2 worm cellular contexts compared by ENCODE assay signal in the genomic region with DNA sequence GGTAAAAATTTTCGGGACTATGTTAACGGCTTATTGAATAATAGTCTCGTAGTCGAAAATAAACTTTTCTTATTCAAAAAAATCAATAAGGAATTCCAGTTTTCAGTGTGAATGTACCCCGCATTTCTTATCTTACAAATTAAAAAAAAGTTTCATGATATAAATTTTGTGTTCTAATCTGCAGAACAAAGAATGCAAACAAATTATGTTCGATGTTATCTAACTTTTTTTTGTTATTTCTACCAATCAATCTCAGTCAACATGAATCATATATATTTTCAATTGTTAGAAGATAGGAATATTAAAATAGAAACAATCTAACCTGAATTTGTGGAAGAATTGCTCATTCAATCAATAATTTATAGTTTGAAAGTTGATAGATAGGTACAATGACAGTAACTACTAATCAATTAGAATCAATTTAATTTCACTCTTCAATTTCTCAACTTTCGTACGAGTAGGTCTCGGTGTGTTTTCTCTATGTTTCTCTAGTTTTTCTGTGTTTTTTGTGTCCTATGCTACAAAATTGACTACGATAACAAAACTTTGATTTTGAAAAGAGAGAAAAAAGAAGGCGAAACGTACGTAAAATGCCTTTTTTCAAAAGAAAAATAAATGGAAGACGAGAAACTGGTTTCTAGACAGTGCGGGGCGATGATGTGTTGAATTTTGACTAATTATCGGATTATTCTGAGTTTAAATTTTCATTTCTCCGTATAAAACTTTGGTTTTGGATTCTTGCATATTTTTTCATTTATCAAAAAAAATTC.
TF ChIP-seq lines count a peak whose summit lies in the region.

Gene unc-43, minus strand, starts transcription at position 347 of the 770 bp plus-strand sequence.
Gene Y43C5B.3, plus strand, starts transcription at position 720 of the 770 bp plus-strand sequence.

TF ChIP-seq in whole organism, L1 larva, 84 proteins besides CTCF, POLR2A, EP300 and RAD21 (continued from another document):
- TF ChIP-seq ces-1 (GFP tag; optimal IDR thresholded peaks at IDR 0.05; lab: Kevin White, UChicago) (no peak), C04F5.9 (tag; optimal IDR thresholded peaks at IDR 0.05; lab: Kevin White, UChicago) (no peak), nhr-85 (tag; lab: Kevin White, UChicago) (peak; percentile 83), nhr-20 (tag; optimal IDR thresholded peaks at IDR 0.05; lab: Kevin White, UChicago) (peak; percentile 18), snu-23 (GFP tag; optimal IDR thresholded peaks at IDR 0.05; lab: Kevin White, UChicago) (peak; percentile 37), elt-2 (tag; optimal IDR thresholded peaks at IDR 0.05; lab: Kevin White, UChicago) (peak; percentile 69)
TF ChIP-seq in whole organism, L1 larva: peak in this region for 10.

TF ChIP-seq in whole organism, L4 larva, 104 proteins besides CTCF, POLR2A, EP300 and RAD21 (continued from another document):
- TF ChIP-seq dmd-6 (GFP tag; IDR thresholded peaks at IDR 0.05; lab: Robert Waterston, UW): peak; percentile 64
- TF ChIP-seq php-3 (GFP tag; IDR thresholded peaks at IDR 0.05; lab: Robert Waterston, UW): no peak
- TF ChIP-seq daf-12 (tag; optimal IDR thresholded peaks at IDR 0.05; lab: Kevin White, UChicago): no peak
- TF ChIP-seq snpc-1.2 (GFP tag; IDR thresholded peaks at IDR 0.05; lab: Robert Waterston, UW): no peak
- no peak for TF ChIP-seq ztf-11 (tag; optimal IDR thresholded peaks at IDR 0.05; lab: Kevin White, UChicago)
- no peak for TF ChIP-seq ZK546.5 (tag; optimal IDR thresholded peaks at IDR 0.05; lab: Kevin White, UChicago)
- TF ChIP-seq mdt-29 (GFP tag; IDR thresholded peaks at IDR 0.05; lab: Robert Waterston, UW): no peak
- TF ChIP-seq ama-1 (optimal IDR thresholded peaks at IDR 0.05; lab: Kevin White, UChicago): no peak
- TF ChIP-seq duxl-1 (tag; optimal IDR thresholded peaks at IDR 0.05; lab: Kevin White, UChicago; ENCODE audit: poor library complexity): no peak
- no peak for TF ChIP-seq set-16 (GFP tag; IDR thresholded peaks at IDR 0.05; lab: Robert Waterston, UW)
- no peak for TF ChIP-seq ceh-82 (tag; optimal IDR thresholded peaks at IDR 0.05; lab: Kevin White, UChicago)
- no peak for TF ChIP-seq dmd-8 (GFP tag; IDR thresholded peaks at IDR 0.05; lab: Robert Waterston, UW)
- no peak for TF ChIP-seq dmd-9 (GFP tag; IDR thresholded peaks at IDR 0.05; lab: Robert Waterston, UW)
- no peak for TF ChIP-seq mxl-3 (GFP tag; optimal IDR thresholded peaks at IDR 0.05; lab: Kevin White, UChicago)
- TF ChIP-seq hmg-1.1 (GFP tag; IDR thresholded peaks at IDR 0.05; lab: Robert Waterston, UW): no peak
- no peak for TF ChIP-seq Y105C5A.15 (GFP tag; IDR thresholded peaks at IDR 0.05; lab: Robert Waterston, UW)
- no peak for TF ChIP-seq lin-29 (GFP tag; IDR thresholded peaks at IDR 0.05; lab: Robert Waterston, UW)
- no peak for TF ChIP-seq cey-2 (tag; optimal IDR thresholded peaks at IDR 0.05; lab: Kevin White, UChicago; ENCODE audit: borderline replicate concordance, insufficient read depth)
- no peak for TF ChIP-seq zip-11 (GFP tag; IDR thresholded peaks at IDR 0.05; lab: Robert Waterston, UW)
- no peak for TF ChIP-seq T26A8.4 (GFP tag; IDR thresholded peaks at IDR 0.05; lab: Robert Waterston, UW)
- TF ChIP-seq aly-2 (tag; optimal IDR thresholded peaks at IDR 0.05; lab: Kevin White, UChicago): no peak
- no peak for TF ChIP-seq nhr-42 (GFP tag; IDR thresholded peaks at IDR 0.05; lab: Robert Waterston, UW)
- TF ChIP-seq pqm-1 (tag; optimal IDR thresholded peaks at IDR 0.05; lab: Kevin White, UChicago): peak; percentile 82
- TF ChIP-seq ceh-20 (GFP tag; IDR thresholded peaks at IDR 0.05; lab: Robert Waterston, UW): no peak
- TF ChIP-seq ceh-28 (tag; optimal IDR thresholded peaks at IDR 0.05; lab: Kevin White, UChicago): no peak
- no peak for TF ChIP-seq saeg-2 (GFP tag; IDR thresholded peaks at IDR 0.05; lab: Robert Waterston, UW)
- no peak for TF ChIP-seq mep-1 (tag; optimal IDR thresholded peaks at IDR 0.05; lab: Kevin White, UChicago)
- no peak for TF ChIP-seq nhr-41 (GFP tag; IDR thresholded peaks at IDR 0.05; lab: Robert Waterston, UW)
- TF ChIP-seq nhr-6 (tag; optimal IDR thresholded peaks at IDR 0.05; lab: Kevin White, UChicago): no peak
- no peak for TF ChIP-seq daf-16 (GFP tag; optimal IDR thresholded peaks at IDR 0.05; lab: Kevin White, UChicago)
- peak; percentile 55 for TF ChIP-seq daf-16 (tag; optimal IDR thresholded peaks at IDR 0.05; lab: Kevin White, UChicago)
- TF ChIP-seq lin-13 (GFP tag; optimal IDR thresholded peaks at IDR 0.05; lab: Kevin White, UChicago): no peak
- TF ChIP-seq ces-1 (GFP tag; optimal IDR thresholded peaks at IDR 0.05; lab: Kevin White, UChicago): no peak
- TF ChIP-seq ceh-44 (GFP tag; IDR thresholded peaks at IDR 0.05; lab: Robert Waterston, UW): no peak
- TF ChIP-seq nhr-237 (tag; optimal IDR thresholded peaks at IDR 0.05; lab: Kevin White, UChicago): no peak
- no peak for TF ChIP-seq mxl-2 (GFP tag; conservative IDR thresholded peaks at IDR 0.05; lab: Robert Waterston, UW)
- TF ChIP-seq F49E8.2 (tag; optimal IDR thresholded peaks at IDR 0.05; lab: Kevin White, UChicago; ENCODE audit: borderline replicate concordance): no peak
- peak; percentile 2 for TF ChIP-seq nhr-48 (tag; optimal IDR thresholded peaks at IDR 0.05; lab: Kevin White, UChicago)
- no peak for TF ChIP-seq nhr-11 (tag; optimal IDR thresholded peaks at IDR 0.05; lab: Kevin White, UChicago)
- no peak for TF ChIP-seq ceh-62 (tag; optimal IDR thresholded peaks at IDR 0.05; lab: Kevin White, UChicago)
- no peak for TF ChIP-seq zfp-2 (tag; optimal IDR thresholded peaks at IDR 0.05; lab: Kevin White, UChicago)
- TF ChIP-seq ctbp-1 (GFP tag; IDR thresholded peaks at IDR 0.05; lab: Robert Waterston, UW): no peak
